Worm (Caenorhabditis elegans) whole organism, L2 larva: ENCODE results near the gene pfn-3.
A peak's percentile ranks its signal among the peaks of the same experiment; 100 is the strongest.

Experiments used
- C34F6.9 ChIP-seq: fragments of 150-350 bp; optimal IDR thresholded peaks from 2 replicates; lab custom pipeline; 2014; ENCODE audit warnings: missing biosample characterization, missing genetic modification characterization
- F13H6.1 ChIP-seq: sonication (generic microtip); optimal IDR thresholded peaks from 2 replicates; lab custom pipeline; 2016; ENCODE audit warnings: missing genetic modification characterization, missing compliant biosample characterization
- ZK546.5 ChIP-seq: sonication (generic microtip); optimal IDR thresholded peaks from 2 replicates; lab custom pipeline; 2017; ENCODE audit warnings: missing biosample characterization, missing genetic modification characterization
- aly-2 ChIP-seq: fragments of 150-350 bp; optimal IDR thresholded peaks from 2 replicates; lab custom pipeline; 2014; ENCODE audit warnings: missing biosample characterization, missing genetic modification characterization
- blmp-1 ChIP-seq: sonication (generic microtip); optimal IDR thresholded peaks from 2 replicates; lab custom pipeline; 2017; ENCODE audit warnings: missing genetic modification characterization, mild to moderate bottlenecking, missing compliant biosample characterization, antibody characterized with exemption, moderate library complexity; ENCODE audit not compliant: insufficient read depth
- ceh-82 ChIP-seq: fragments of 150-350 bp; optimal IDR thresholded peaks from 2 replicates; lab custom pipeline; 2014; ENCODE audit warnings: missing biosample characterization, missing genetic modification characterization
- crh-2 ChIP-seq: sonication (generic microtip); optimal IDR thresholded peaks from 2 replicates; lab custom pipeline; 2017; ENCODE audit warnings: missing biosample characterization, missing genetic modification characterization
- egl-27 ChIP-seq: sonication (generic microtip); optimal IDR thresholded peaks from 3 replicates; lab custom pipeline; 2017; ENCODE audit warnings: missing biosample characterization, missing genetic modification reagents, missing genetic modification characterization
- elt-1 ChIP-seq: fragments of 150-350 bp; optimal IDR thresholded peaks from 2 replicates; lab custom pipeline; 2014; ENCODE audit warnings: missing biosample characterization, missing genetic modification characterization
- elt-3 ChIP-seq: sonication (generic microtip); optimal IDR thresholded peaks from 2 replicates; lab custom pipeline; 2017; ENCODE audit warnings: missing biosample characterization, missing genetic modification characterization
- fos-1 ChIP-seq: fragments of 150-350 bp; optimal IDR thresholded peaks from 2 replicates; lab custom pipeline; 2014; ENCODE audit warnings: missing biosample characterization, missing genetic modification characterization
- gmeb-1 ChIP-seq: fragments of 150-350 bp; optimal IDR thresholded peaks from 2 replicates; lab custom pipeline; 2014; ENCODE audit warnings: missing biosample characterization, missing genetic modification characterization
- lin-39 ChIP-seq: fragments of 150-350 bp; optimal IDR thresholded peaks from 2 replicates; lab custom pipeline; 2014; ENCODE audit warnings: missing biosample characterization, missing genetic modification reagents, missing genetic modification characterization
- lsy-2 ChIP-seq, 2 experiments: fragments of 150-350 bp in 1 of 2; sonication (generic microtip) in 1 of 2; optimal IDR thresholded peaks; 2 replicates each; lab custom pipeline; 2014 to 2017; ENCODE audit warnings: missing biosample characterization in 2 of 2, missing genetic modification characterization in 2 of 2
- mab-5 ChIP-seq: fragments of 150-350 bp; optimal IDR thresholded peaks from 2 replicates; lab custom pipeline; 2014; ENCODE audit warnings: missing biosample characterization, missing genetic modification characterization
- mbf-1 ChIP-seq: sonication (generic microtip); optimal IDR thresholded peaks from 2 replicates; lab custom pipeline; 2017; ENCODE audit warnings: missing biosample characterization, missing genetic modification characterization
- nhr-10 ChIP-seq: sonication (generic microtip); optimal IDR thresholded peaks from 2 replicates; lab custom pipeline; 2017; ENCODE audit warnings: missing biosample characterization, missing genetic modification characterization
- nhr-11 ChIP-seq: fragments of 150-350 bp; optimal IDR thresholded peaks from 2 replicates; lab custom pipeline; 2014; ENCODE audit warnings: missing biosample characterization, missing genetic modification characterization
- nhr-12 ChIP-seq: fragments of 150-350 bp; optimal IDR thresholded peaks from 2 replicates; lab custom pipeline; 2014; ENCODE audit warnings: missing biosample characterization, missing genetic modification characterization
- nhr-129 ChIP-seq: fragments of 150-350 bp; optimal IDR thresholded peaks from 2 replicates; lab custom pipeline; 2014; ENCODE audit warnings: missing biosample characterization, missing genetic modification characterization
- nhr-21 ChIP-seq: fragments of 150-350 bp; optimal IDR thresholded peaks from 2 replicates; lab custom pipeline; 2014; ENCODE audit warnings: missing biosample characterization, missing genetic modification characterization
- nhr-23 ChIP-seq: fragments of 150-350 bp; optimal IDR thresholded peaks from 2 replicates; lab custom pipeline; 2014; ENCODE audit warnings: missing biosample characterization, missing genetic modification reagents, missing genetic modification characterization
- nhr-237 ChIP-seq: fragments of 150-350 bp; optimal IDR thresholded peaks from 2 replicates; lab custom pipeline; 2014; ENCODE audit warnings: missing biosample characterization, missing genetic modification characterization
- nhr-25 ChIP-seq: fragments of 150-350 bp; sonication (generic microtip); optimal IDR thresholded peaks from 3 replicates; lab custom pipeline; 2014; ENCODE audit warnings: missing biosample characterization, missing genetic modification characterization
- sem-4 ChIP-seq: fragments of 150-350 bp; optimal IDR thresholded peaks from 2 replicates; lab custom pipeline; 2014; ENCODE audit warnings: missing biosample characterization, missing genetic modification reagents, missing genetic modification characterization
- skn-1 ChIP-seq: sonication (generic microtip); optimal IDR thresholded peaks from 2 replicates; lab custom pipeline; 2017; ENCODE audit warnings: missing biosample characterization, missing genetic modification characterization
- snpc-4 ChIP-seq: fragments of 150-350 bp; optimal IDR thresholded peaks from 2 replicates; lab custom pipeline; 2014; ENCODE audit warnings: missing biosample characterization, missing genetic modification characterization
- unc-39 ChIP-seq: fragments of 150-350 bp; optimal IDR thresholded peaks from 2 replicates; lab custom pipeline; 2014; ENCODE audit warnings: missing biosample characterization, missing genetic modification characterization
- unc-55 ChIP-seq: fragments of 150-350 bp; sonication (generic microtip); optimal IDR thresholded peaks from 3 replicates; lab custom pipeline; 2014; ENCODE audit warnings: missing biosample characterization, missing genetic modification reagents, missing genetic modification characterization
- zag-1 ChIP-seq: fragments of 150-350 bp; optimal IDR thresholded peaks from 2 replicates; lab custom pipeline; 2014; ENCODE audit warnings: missing biosample characterization, missing genetic modification characterization
- ztf-4 ChIP-seq: fragments of 150-350 bp; optimal IDR thresholded peaks from 2 replicates; lab custom pipeline; 2014; ENCODE audit warnings: missing biosample characterization, missing genetic modification characterization

The pfn-3 gene

ce11 chrX:1051041-1051440 lies 29.4 kb downstream of the pfn-3 start (continued):
- TF ChIP-seq nhr-12 (tag; lab: Kevin White, UChicago), result no peak
- no peak for TF ChIP-seq gmeb-1
- TF ChIP-seq nhr-25, result no peak
- TF ChIP-seq egl-27 (tag; lab: Kevin White, UChicago), result no peak
- TF ChIP-seq unc-55, result no peak
- no peak for TF ChIP-seq aly-2
- peak; percentile 43 for TF ChIP-seq sem-4
- TF ChIP-seq nhr-10, result no peak

ce11 chrX:1046156-1046831 lies 34.2 kb downstream of the pfn-3 start, which contains the start of gene vpat-1:
TSS of gene vpat-1 (minus strand) at chrX:1046206.
- TF ChIP-seq fos-1 (tag; lab: Kevin White, UChicago) (peak; percentile 63), crh-2 (tag; lab: Kevin White, UChicago) (peak; percentile 45), ZK546.5 (tag; lab: Kevin White, UChicago) (no peak)

ce11 chrX:1044327-1044726 lies 36.1 kb downstream of the pfn-3 start:
- TF ChIP-seq nhr-23, result no peak
- no peak for TF ChIP-seq mab-5 (tag; lab: Kevin White, UChicago)
- no peak for TF ChIP-seq nhr-25
- TF ChIP-seq nhr-129 (tag; lab: Kevin White, UChicago), result peak; percentile 93

ce11 chrX:1038347-1038746 lies 42.1 kb downstream of the pfn-3 start, which contains the start of gene F55A4.7:
TSS of gene F55A4.7 (minus strand) at chrX:1038447.
- TF ChIP-seq snpc-4 (no peak), ZK546.5 (tag; lab: Kevin White, UChicago) (no peak), nhr-23 (no peak), egl-27 (tag; lab: Kevin White, UChicago) (no peak), mbf-1 (tag; lab: Kevin White, UChicago) (no peak), elt-1 (no peak), lin-39 (tag; lab: Kevin White, UChicago) (no peak), F13H6.1 (tag; lab: Kevin White, UChicago) (no peak), nhr-21 (tag; lab: Kevin White, UChicago) (no peak)

- no peak for TF ChIP-seq egl-27 (tag; lab: Kevin White, UChicago)
- TF ChIP-seq zag-1 (tag; lab: Kevin White, UChicago), result peak; percentile 0
- peak; percentile 49 for TF ChIP-seq C34F6.9 (tag; lab: Kevin White, UChicago)
- peak; percentile 62 for TF ChIP-seq nhr-129 (tag; lab: Kevin White, UChicago)
- TF ChIP-seq sem-4, result no peak
- no peak for TF ChIP-seq nhr-23
- TF ChIP-seq fos-1 (tag; lab: Kevin White, UChicago), result peak; percentile 11
- no peak for TF ChIP-seq elt-3
- TF ChIP-seq unc-39, result no peak
- no peak for TF ChIP-seq mab-5 (tag; lab: Kevin White, UChicago)
- TF ChIP-seq elt-1, result no peak
- TF ChIP-seq nhr-11 (tag; lab: Kevin White, UChicago), result no peak
- peak; percentile 36 for TF ChIP-seq unc-55
- no peak for TF ChIP-seq ztf-4
- TF ChIP-seq blmp-1 (tag; lab: Kevin White, UChicago), result peak; percentile 16
- peak in 1 of 2 experiments; percentile 45 for TF ChIP-seq lsy-2 (tag; optimal IDR thresholded peaks at IDR 0.05; lab: Kevin White, UChicago)
- no peak for TF ChIP-seq ZK546.5 (tag; lab: Kevin White, UChicago)
- no peak for TF ChIP-seq F13H6.1 (tag; lab: Kevin White, UChicago)
- TF ChIP-seq nhr-237 (tag; lab: Kevin White, UChicago), result no peak
- TF ChIP-seq crh-2 (tag; lab: Kevin White, UChicago), result peak; percentile 76
- TF ChIP-seq, all 48 proteins: peak for 8
Observed at ce11 chrX:1035039-1035598, 45.3 kb downstream of the pfn-3 start, which contains the start of the genes stau-1 and sec-22. TSS of gene stau-1 (minus strand) at chrX:1035286. TSS of gene sec-22 (plus strand) at chrX:1035548.

- TF ChIP-seq ceh-82 (no peak), skn-1 (tag; lab: Kevin White, UChicago) (no peak)
- TF ChIP-seq, all 48 proteins: peak for 0
Observed at ce11 chrX:1030867-1031266, 49.6 kb downstream of the pfn-3 start.
